Fruit fly (Drosophila melanogaster): ENCODE data around the gene mRpL35.

DNA sequence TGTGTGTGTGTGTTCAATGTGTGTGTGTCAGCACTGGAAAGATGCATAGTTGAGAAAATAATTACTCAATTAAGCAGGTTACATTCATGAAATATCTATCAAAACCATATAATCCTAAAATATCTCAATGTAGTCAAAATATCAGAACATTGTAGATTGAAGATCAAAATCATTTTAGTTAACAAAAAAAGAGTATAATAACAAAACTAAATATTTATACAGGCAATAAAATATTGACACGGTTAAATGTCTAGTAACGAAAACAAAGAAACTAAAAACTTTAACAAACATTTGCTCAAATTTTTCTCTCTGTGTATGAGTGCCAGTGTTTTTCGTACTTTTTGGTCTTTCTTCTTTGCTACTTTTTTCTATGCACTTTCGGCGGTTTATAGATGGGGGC lies 24.4 kb upstream of the mRpL35 start:
- TF ChIP-seq EcR (GFP tag; optimal IDR thresholded peaks at IDR 0.05) = no peak
- TF ChIP-seq CG12605 (GFP tag; IDR thresholded peaks at IDR 0.05) = no peak
- peak; percentile 4 for TF ChIP-seq CG17806 (tag; optimal IDR thresholded peaks at IDR 0.05)

Data from whole organism, pupa.